Worm (Caenorhabditis elegans): ENCODE results near the gene sly-1.
A peak's percentile ranks its signal among the peaks of the same experiment; 100 is the strongest.

Gene sly-1

DNA sequence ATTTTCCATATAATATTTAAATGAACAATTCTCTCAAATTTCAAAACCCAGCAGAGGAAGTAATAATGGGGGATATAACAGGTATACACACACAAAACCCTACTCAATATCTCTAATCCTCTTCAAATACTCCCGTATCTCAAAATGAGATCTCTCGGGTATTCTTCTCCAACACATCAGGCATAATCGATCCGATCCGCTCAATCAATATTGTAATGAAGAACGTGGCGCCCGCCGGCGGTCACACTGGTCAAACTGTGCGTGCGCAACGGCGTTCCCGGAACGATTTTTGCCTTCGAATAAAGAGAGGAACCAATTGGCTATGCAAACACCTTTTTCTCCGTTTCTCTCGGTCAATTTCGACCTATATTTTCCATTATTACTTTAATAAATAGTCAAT, 55.7 kb downstream of the sly-1 start:
- no peak for TF ChIP-seq flt-1 (GFP tag; IDR thresholded peaks at IDR 0.05)
- TF ChIP-seq med-1 (GFP tag; optimal IDR thresholded peaks at IDR 0.05; ENCODE audit: insufficient read depth) = no peak
- TF ChIP-seq T22C8.4 (GFP tag; IDR thresholded peaks at IDR 0.05) = peak; percentile 70
- no peak for TF ChIP-seq ztf-23 (GFP tag; IDR thresholded peaks at IDR 0.05)
- TF ChIP-seq ztf-29 (GFP tag; IDR thresholded peaks at IDR 0.05) = no peak
- TF ChIP-seq klf-2 (GFP tag; conservative IDR thresholded peaks at IDR 0.05) = no peak

DNA sequence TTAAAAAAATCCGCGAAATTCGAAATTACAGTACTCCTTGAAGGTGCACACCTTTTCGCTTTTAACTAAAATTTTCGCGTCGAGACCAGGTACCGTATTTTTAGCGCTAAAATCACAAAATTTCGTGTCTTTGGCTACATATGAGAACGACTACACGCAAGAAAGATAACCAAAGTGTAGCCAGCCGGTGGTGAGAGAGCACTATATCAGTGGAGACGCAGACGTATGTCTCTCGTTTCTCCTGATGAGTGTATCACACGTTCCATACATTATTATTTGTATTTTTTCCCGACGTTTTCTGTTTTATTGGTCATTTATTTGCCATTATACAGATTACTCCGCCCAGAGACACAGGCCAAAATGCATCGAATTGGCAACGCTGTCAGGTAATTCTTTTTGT, 59.1 kb downstream of the sly-1 start, which contains the start of gene acdh-11:
TSS of gene acdh-11 (plus strand) at position 333 of the 400 bp plus-strand sequence.
- TF ChIP-seq ref-1 (GFP tag; conservative IDR thresholded peaks at IDR 0.05) = no peak
- no peak for TF ChIP-seq klf-2 (GFP tag; conservative IDR thresholded peaks at IDR 0.05)
- no peak for TF ChIP-seq ztf-23 (GFP tag; IDR thresholded peaks at IDR 0.05)
- no peak for TF ChIP-seq cog-1 (tag; optimal IDR thresholded peaks at IDR 0.05)
- TF ChIP-seq T22C8.4 (GFP tag; IDR thresholded peaks at IDR 0.05) = no peak
- TF ChIP-seq med-1 (GFP tag; optimal IDR thresholded peaks at IDR 0.05; ENCODE audit: insufficient read depth) = no peak
- TF ChIP-seq tab-1 (GFP tag; IDR thresholded peaks at IDR 0.05) = no peak
- TF ChIP-seq ztf-29 (GFP tag; IDR thresholded peaks at IDR 0.05) = no peak
- TF ChIP-seq flt-1 (GFP tag; IDR thresholded peaks at IDR 0.05) = no peak
